Worm (Caenorhabditis elegans): ENCODE data around the gene pes-8.

DNA sequence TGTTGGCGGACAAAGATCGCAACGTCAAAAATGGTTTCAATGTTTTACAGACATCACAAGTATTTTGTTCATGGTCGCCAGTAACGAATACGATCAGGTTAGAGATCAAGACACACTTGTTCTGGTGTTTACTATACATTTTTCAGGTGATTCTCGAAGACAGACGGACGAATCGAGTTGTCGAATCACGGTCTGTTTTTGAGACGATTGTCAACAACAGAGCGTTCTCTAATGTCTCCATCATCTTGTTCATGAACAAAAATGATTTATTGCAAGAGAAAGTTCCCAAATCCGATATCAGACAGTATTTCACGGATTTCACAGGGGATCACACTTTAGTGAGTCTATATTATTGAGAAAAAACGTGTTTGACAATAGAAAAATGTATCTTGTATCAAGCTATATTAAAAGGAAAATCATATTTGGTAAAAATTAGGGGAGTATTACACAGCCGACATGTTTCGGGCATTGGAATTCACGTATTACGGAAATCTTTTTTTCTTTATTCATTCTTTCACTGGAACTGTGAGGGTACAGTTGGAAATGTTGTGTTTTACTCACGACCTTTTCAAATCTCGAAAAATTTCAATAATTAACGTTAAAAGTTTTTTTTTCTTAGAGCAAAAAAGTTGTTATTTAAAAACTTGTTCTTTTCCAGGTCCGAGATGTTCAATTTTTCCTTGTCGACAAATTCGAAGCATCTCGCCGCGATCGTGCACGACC lies 3.3 kb upstream of the pes-8 start:
- no peak for TF ChIP-seq sea-1 (GFP tag; conservative IDR thresholded peaks at IDR 0.05)
- no peak for TF ChIP-seq ama-1 (optimal IDR thresholded peaks at IDR 0.05)
- no peak for TF ChIP-seq ets-7 (tag; optimal IDR thresholded peaks at IDR 0.05)
- TF ChIP-seq aly-1 (tag; optimal IDR thresholded peaks at IDR 0.05), result no peak
- TF ChIP-seq tbx-37 (GFP tag; conservative IDR thresholded peaks at IDR 0.05), result no peak
- no peak for TF ChIP-seq ceh-13 (GFP tag; optimal IDR thresholded peaks at IDR 0.05)
- no peak for TF ChIP-seq B0310.2 (tag; optimal IDR thresholded peaks at IDR 0.05)
- no peak for TF ChIP-seq hmg-4 (GFP tag; optimal IDR thresholded peaks at IDR 0.05)

Measured in whole organism, early embryonic.